Worm (Caenorhabditis elegans) whole organism, L1 larva: ENCODE results near the gene zim-1.

Source experiments
- aly-2 ChIP-seq: fragments of 150-350 bp; optimal IDR thresholded peaks from 2 replicates; lab custom pipeline; 2014; ENCODE audit warnings: missing biosample characterization, missing genetic modification characterization
- ceh-88 ChIP-seq: fragments of 200-800 bp; sonication (Bioruptor generic); IDR thresholded peaks from 2 replicates; pipeline ENCODE4 v1.3.6; 2022; ENCODE audit warnings: missing genetic modification characterization, missing compliant biosample characterization
- pag-3 ChIP-seq: sonication (generic microtip); optimal IDR thresholded peaks from 2 replicates; lab custom pipeline; 2017; ENCODE audit warnings: missing genetic modification characterization, mild to moderate bottlenecking, missing compliant biosample characterization, antibody characterized with exemption, borderline replicate concordance; ENCODE audit not compliant: insufficient read depth

- no peak for TF ChIP-seq ceh-88 (GFP tag; lab: Robert Waterston, UW)
- TF ChIP-seq pag-3 (tag; lab: Kevin White, UChicago): no peak
- no peak for TF ChIP-seq aly-2
Observed at ce11 chrIV:10507586-10507985, 39.3 kb upstream of the zim-1 start.
